Fruit fly (Drosophila melanogaster) whole organism, embryonic: ENCODE results near the gene CG5731.
A peak's percentile ranks its signal among the peaks of the same experiment; 100 is the strongest.

ENCODE experiments used
- Antp ChIP-seq: fragments of 200-800 bp; sonication (Bioruptor generic); optimal IDR thresholded peaks from 3 replicates; lab custom pipeline; 2016; ENCODE audit warnings: missing biosample characterization, missing genetic modification characterization
- BEAF-32 ChIP-seq: fragments of 200-800 bp; sonication (Bioruptor generic); optimal IDR thresholded peaks from 3 replicates; lab custom pipeline; 2017; ENCODE audit warnings: missing biosample characterization, missing genetic modification characterization, mild to moderate bottlenecking, moderate library complexity, missing genetic modification reagents
- CG11456 ChIP-seq: fragments of 200-800 bp; sonication (Bioruptor generic); IDR thresholded peaks from 3 replicates; pipeline ENCODE4 v1.3.6; 2022; ENCODE audit warnings: missing biosample characterization, missing genetic modification characterization
- CG11695 ChIP-seq: fragments of 200-800 bp; sonication (Bioruptor generic); IDR thresholded peaks from 3 replicates; pipeline ENCODE4 v1.3.6; 2022; ENCODE audit warnings: missing biosample characterization, missing genetic modification characterization
- CG12071 ChIP-seq: fragments of 200-800 bp; sonication (Bioruptor generic); optimal IDR thresholded peaks from 3 replicates; lab custom pipeline; 2018; ENCODE audit warnings: missing biosample characterization, mild to moderate bottlenecking, missing genetic modification characterization
- CG13123 ChIP-seq: fragments of 200-800 bp; sonication (Bioruptor generic); optimal IDR thresholded peaks from 2 replicates; lab custom pipeline; 2016; ENCODE audit warnings: missing biosample characterization, missing genetic modification characterization
- CG15514 ChIP-seq: fragments of 200-800 bp; sonication (Bioruptor generic); optimal IDR thresholded peaks from 3 replicates; lab custom pipeline; 2017; ENCODE audit warnings: missing biosample characterization, missing genetic modification characterization, mild to moderate bottlenecking, moderate library complexity, missing genetic modification reagents
- CG1602 ChIP-seq: fragments of 200-800 bp; sonication (Bioruptor generic); optimal IDR thresholded peaks from 3 replicates; lab custom pipeline; 2016; ENCODE audit warnings: missing biosample characterization, missing genetic modification characterization
- CG16815 ChIP-seq: fragments of 200-800 bp; sonication (Bioruptor generic); optimal IDR thresholded peaks from 3 replicates; lab custom pipeline; 2017; ENCODE audit warnings: missing biosample characterization, mild to moderate bottlenecking, missing genetic modification characterization
- CG1832 ChIP-seq: fragments of 200-800 bp; sonication (Bioruptor generic); optimal IDR thresholded peaks from 2 replicates; lab custom pipeline; 2017; ENCODE audit warnings: missing biosample characterization, mild to moderate bottlenecking, missing genetic modification characterization, inconsistent platforms
- CG2129 ChIP-seq: fragments of 200-800 bp; sonication (Bioruptor generic); IDR thresholded peaks from 2 replicates; pipeline ENCODE4 v1.3.6; 2022; ENCODE audit warnings: missing biosample characterization, missing genetic modification characterization; ENCODE audit not compliant: partially characterized antibody
- CG2875 ChIP-seq: fragments of 200-800 bp; sonication (Bioruptor generic); optimal IDR thresholded peaks from 2 replicates; lab custom pipeline; 2017; ENCODE audit warnings: missing biosample characterization, mild to moderate bottlenecking, missing genetic modification characterization, missing genetic modification reagents
- CG2889 ChIP-seq: fragments of 200-800 bp; sonication (Bioruptor generic); IDR thresholded peaks from 3 replicates; pipeline ENCODE4 v1.3.6; 2022; ENCODE audit warnings: missing biosample characterization, missing genetic modification characterization
- CG3065 ChIP-seq: fragments of 200-800 bp; sonication (Bioruptor generic); optimal IDR thresholded peaks from 2 replicates; lab custom pipeline; 2016; ENCODE audit warnings: missing biosample characterization, missing genetic modification characterization
- CG31365 ChIP-seq: fragments of 200-800 bp; sonication (Bioruptor generic); optimal IDR thresholded peaks from 2 replicates; lab custom pipeline; 2018; ENCODE audit warnings: missing biosample characterization, mild to moderate bottlenecking, missing genetic modification characterization
- CG4282 ChIP-seq: fragments of 200-800 bp; sonication (Bioruptor generic); optimal IDR thresholded peaks from 2 replicates; lab custom pipeline; 2016; ENCODE audit warnings: missing biosample characterization, missing genetic modification characterization
- CG4424 ChIP-seq: fragments of 200-800 bp; sonication (Bioruptor generic); optimal IDR thresholded peaks from 3 replicates; lab custom pipeline; 2016; ENCODE audit warnings: missing biosample characterization, missing genetic modification characterization
- CG4617 ChIP-seq: fragments of 200-800 bp; sonication (Bioruptor generic); optimal IDR thresholded peaks from 3 replicates; lab custom pipeline; 2016; ENCODE audit warnings: missing biosample characterization, missing genetic modification characterization, borderline replicate concordance
- CG4730 ChIP-seq: fragments of 200-800 bp; sonication (Bioruptor generic); IDR thresholded peaks from 2 replicates; pipeline ENCODE4 v1.3.6; 2022; ENCODE audit warnings: missing biosample characterization, missing genetic modification characterization
- CG7271 ChIP-seq: fragments of 200-800 bp; sonication (Bioruptor generic); optimal IDR thresholded peaks from 2 replicates; lab custom pipeline; 2018; ENCODE audit warnings: missing biosample characterization, mild to moderate bottlenecking, missing genetic modification characterization, moderate library complexity
- CG8359 ChIP-seq: fragments of 200-800 bp; sonication (Bioruptor generic); optimal IDR thresholded peaks from 2 replicates; lab custom pipeline; 2017; ENCODE audit warnings: missing biosample characterization, mild to moderate bottlenecking, missing genetic modification characterization, borderline replicate concordance
- CG9215 ChIP-seq: fragments of 200-800 bp; sonication (Bioruptor generic); IDR thresholded peaks from 2 replicates; pipeline ENCODE4 v1.3.6; 2022; ENCODE audit warnings: missing biosample characterization, missing genetic modification characterization
- CG9727 ChIP-seq: fragments of 200-800 bp; sonication (Bioruptor generic); optimal IDR thresholded peaks from 3 replicates; lab custom pipeline; 2017; ENCODE audit warnings: missing biosample characterization, mild to moderate bottlenecking, missing genetic modification characterization
- D19B ChIP-seq: fragments of 200-800 bp; sonication (Bioruptor generic); optimal IDR thresholded peaks from 2 replicates; lab custom pipeline; 2017; ENCODE audit warnings: missing biosample characterization, mild to moderate bottlenecking, missing genetic modification characterization
- Sox100B ChIP-seq: fragments of 200-800 bp; sonication (Bioruptor generic); optimal IDR thresholded peaks from 3 replicates; lab custom pipeline; 2018; ENCODE audit warnings: missing biosample characterization, mild to moderate bottlenecking, missing genetic modification characterization
- Spps ChIP-seq: fragments of 200-800 bp; sonication (Bioruptor generic); optimal IDR thresholded peaks from 2 replicates; lab custom pipeline; 2018; ENCODE audit warnings: missing biosample characterization, mild to moderate bottlenecking, missing genetic modification characterization
- abd-A ChIP-seq: fragments of 200-800 bp; sonication (Bioruptor generic); optimal IDR thresholded peaks from 3 replicates; lab custom pipeline; 2019; ENCODE audit warnings: missing biosample characterization, mild to moderate bottlenecking, missing genetic modification characterization, moderate library complexity
- aop ChIP-seq: fragments of 200-800 bp; sonication (Bioruptor generic); IDR thresholded peaks from 2 replicates; pipeline ENCODE4 v1.3.6; 2022; ENCODE audit warnings: missing biosample characterization, missing genetic modification characterization
- az2 ChIP-seq: fragments of 200-800 bp; sonication (Bioruptor generic); optimal IDR thresholded peaks from 3 replicates; lab custom pipeline; 2016; ENCODE audit warnings: missing biosample characterization, missing genetic modification characterization
- br ChIP-seq: fragments of >200 bp; optimal IDR thresholded peaks from 2 replicates; lab custom pipeline; 2017
- cg ChIP-seq: fragments of 200-800 bp; sonication (Bioruptor generic); optimal IDR thresholded peaks from 3 replicates; lab custom pipeline; 2019; ENCODE audit warnings: missing biosample characterization, mild to moderate bottlenecking, missing genetic modification characterization, moderate library complexity
- da ChIP-seq: fragments of 200-800 bp; sonication (Bioruptor generic); optimal IDR thresholded peaks from 2 replicates; lab custom pipeline; 2016; ENCODE audit warnings: missing biosample characterization, missing genetic modification characterization
- dan ChIP-seq: fragments of 200-800 bp; sonication (Bioruptor generic); IDR thresholded peaks from 2 replicates; pipeline ENCODE4 v1.3.6; 2022; ENCODE audit warnings: missing biosample characterization, missing genetic modification characterization
- ems ChIP-seq: fragments of 200-800 bp; sonication (Bioruptor generic); optimal IDR thresholded peaks from 3 replicates; lab custom pipeline; 2016; ENCODE audit warnings: missing biosample characterization, missing genetic modification characterization
- gce ChIP-seq: fragments of 200-800 bp; sonication (Bioruptor generic); IDR thresholded peaks from 3 replicates; pipeline ENCODE4 v1.3.6; 2022; ENCODE audit warnings: missing biosample characterization, missing genetic modification characterization
- gcm ChIP-seq: fragments of 200-800 bp; sonication (Bioruptor generic); optimal IDR thresholded peaks from 2 replicates; lab custom pipeline; 2019; ENCODE audit warnings: missing biosample characterization, mild to moderate bottlenecking, missing genetic modification characterization, moderate library complexity
- inv ChIP-seq: fragments of 200-800 bp; sonication (Bioruptor generic); IDR thresholded peaks from 2 replicates; pipeline ENCODE4 v1.3.6; 2022; ENCODE audit warnings: missing biosample characterization, missing genetic modification characterization; ENCODE audit not compliant: partially characterized antibody
- jigr1 ChIP-seq: fragments of 200-800 bp; sonication (Bioruptor generic); IDR thresholded peaks from 3 replicates; pipeline ENCODE4 v1.3.6; 2022; ENCODE audit warnings: missing biosample characterization, missing genetic modification characterization
- jumu ChIP-seq: fragments of 200-800 bp; sonication (Bioruptor generic); optimal IDR thresholded peaks from 3 replicates; lab custom pipeline; 2016; ENCODE audit warnings: missing biosample characterization, missing genetic modification characterization
- kay ChIP-seq: fragments of 200-800 bp; sonication (Bioruptor generic); optimal IDR thresholded peaks from 2 replicates; lab custom pipeline; 2016; ENCODE audit warnings: missing biosample characterization, missing genetic modification characterization
- maf-S ChIP-seq: fragments of 200-800 bp; sonication (Bioruptor generic); optimal IDR thresholded peaks from 2 replicates; lab custom pipeline; 2016; ENCODE audit warnings: missing biosample characterization, missing genetic modification characterization
- nom ChIP-seq: fragments of 200-800 bp; sonication (Bioruptor generic); optimal IDR thresholded peaks from 2 replicates; lab custom pipeline; 2017; ENCODE audit warnings: missing biosample characterization, missing genetic modification characterization, mild to moderate bottlenecking, moderate library complexity, missing genetic modification reagents
- odd ChIP-seq: fragments of 200-800 bp; sonication (Bioruptor generic); optimal IDR thresholded peaks from 2 replicates; lab custom pipeline; 2017; ENCODE audit warnings: missing biosample characterization, mild to moderate bottlenecking, missing genetic modification characterization
- pan ChIP-seq, 4 experiments: fragments of >200 bp in 3 of 4; fragments of 200-800 bp in 1 of 4; sonication (Bioruptor generic) in 1 of 4; optimal IDR thresholded peaks in 3 of 4; IDR thresholded peaks in 1 of 4; 2 replicates each; pipeline versions ENCODE4 v1.3.6 to Lab custom; 2017 to 2022; ENCODE audit warnings: missing biosample characterization in 2 of 4, missing genetic modification characterization in 2 of 4, mixed read lengths in 1 of 4
- peb ChIP-seq: fragments of 200-800 bp; sonication (Bioruptor generic); IDR thresholded peaks from 2 replicates; pipeline ENCODE4 v1.3.6; 2022; ENCODE audit warnings: missing biosample characterization, missing genetic modification characterization
- rib ChIP-seq: fragments of 200-800 bp; sonication (Bioruptor generic); IDR thresholded peaks from 2 replicates; pipeline ENCODE4 v1.3.6; 2022; ENCODE audit warnings: missing biosample characterization, missing genetic modification characterization
- schlank ChIP-seq: fragments of 200-800 bp; sonication (Bioruptor generic); optimal IDR thresholded peaks from 2 replicates; lab custom pipeline; 2018; ENCODE audit warnings: missing biosample characterization, mild to moderate bottlenecking, missing genetic modification characterization
- slp2 ChIP-seq: fragments of 200-800 bp; sonication (Bioruptor generic); optimal IDR thresholded peaks from 2 replicates; lab custom pipeline; 2016; ENCODE audit warnings: missing biosample characterization, missing genetic modification characterization
- sob ChIP-seq: fragments of 200-800 bp; sonication (Bioruptor generic); IDR thresholded peaks from 2 replicates; pipeline ENCODE4 v1.3.6; 2022; ENCODE audit warnings: missing biosample characterization, missing genetic modification characterization
- tgo ChIP-seq: fragments of 200-800 bp; sonication (Bioruptor generic); IDR thresholded peaks from 3 replicates; pipeline ENCODE4 v1.3.6; 2022; ENCODE audit warnings: missing biosample characterization, missing genetic modification characterization
- twi ChIP-seq: fragments of 200-800 bp; optimal IDR thresholded peaks from 2 replicates; lab custom pipeline; 2019; ENCODE audit warnings: missing biosample characterization, mild to moderate bottlenecking, missing genetic modification characterization, moderate library complexity
- z ChIP-seq: fragments of 200-800 bp; sonication (Bioruptor generic); IDR thresholded peaks from 3 replicates; pipeline ENCODE4 v1.3.6; 2022; ENCODE audit warnings: missing biosample characterization, missing genetic modification characterization

The CG5731 gene

DNA sequence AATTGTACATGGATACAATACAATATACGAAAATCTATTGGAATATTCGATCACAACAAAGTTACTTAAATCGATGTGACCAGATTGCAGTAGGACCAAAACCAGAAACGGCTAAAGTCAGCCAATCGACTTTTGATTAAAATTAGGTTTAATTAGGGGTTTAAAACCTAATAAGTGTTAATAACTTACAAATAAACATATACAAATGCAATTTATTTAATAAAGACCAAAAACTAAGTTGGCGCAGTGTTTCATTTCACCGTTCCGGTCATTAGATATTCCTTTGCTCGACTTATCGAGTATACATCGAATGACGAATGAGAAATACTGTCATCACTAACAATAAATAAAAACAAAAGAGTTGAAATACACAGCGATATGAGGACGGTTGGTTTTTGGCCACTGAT is 40.9 kb upstream of the CG5731 start, which contains the start of the genes bsk and CG31717 (continued):
- TF ChIP-seq gce (GFP tag; lab: Robert Waterston, UW) (no peak), CG2889 (GFP tag; lab: Robert Waterston, UW) (no peak), CG4617 (peak; percentile 76), CG1602 (GFP tag; lab: Kevin White, UChicago) (no peak), jumu (GFP tag; lab: Kevin White, UChicago) (no peak), gcm (GFP tag; lab: Kevin White, UChicago) (no peak), aop (GFP tag; lab: Robert Waterston, UW) (no peak), odd (GFP tag; lab: Kevin White, UChicago) (no peak), CG13123 (GFP tag; lab: Kevin White, UChicago) (no peak), inv (GFP tag; lab: Robert Waterston, UW) (no peak), slp2 (GFP tag; lab: Kevin White, UChicago) (no peak), CG11695 (GFP tag; lab: Robert Waterston, UW) (no peak), CG4282 (GFP tag; lab: Kevin White, UChicago) (no peak), CG16815 (GFP tag; lab: Kevin White, UChicago) (no peak), Spps (tag; lab: Kevin White, UChicago) (no peak), CG2129 (no peak), jigr1 (GFP tag; lab: Robert Waterston, UW) (no peak), nom (GFP tag; lab: Kevin White, UChicago) (peak; percentile 2), CG1832 (GFP tag; lab: Kevin White, UChicago) (no peak), cg (GFP tag; lab: Kevin White, UChicago) (no peak), dan (GFP tag; lab: Robert Waterston, UW) (no peak), BEAF-32 (GFP tag; lab: Kevin White, UChicago) (peak; percentile 77), sob (no peak), D19B (GFP tag; lab: Kevin White, UChicago) (no peak), CG31365 (tag; lab: Kevin White, UChicago) (no peak), Sox100B (GFP tag; lab: Kevin White, UChicago) (no peak), CG9215 (GFP tag; lab: Robert Waterston, UW) (no peak), tgo (GFP tag; lab: Robert Waterston, UW) (no peak), twi (no peak), ems (no peak), Antp (GFP tag; lab: Kevin White, UChicago) (no peak), kay (GFP tag; lab: Kevin White, UChicago) (peak; percentile 34), schlank (tag; lab: Kevin White, UChicago) (no peak), abd-A (no peak), CG3065 (GFP tag; lab: Kevin White, UChicago) (no peak), rib (GFP tag; lab: Robert Waterston, UW) (no peak), da (GFP tag; lab: Kevin White, UChicago) (no peak), br (no peak), CG4424 (no peak), CG11456 (GFP tag; lab: Robert Waterston, UW) (no peak), CG15514 (no peak), peb (GFP tag; lab: Robert Waterston, UW) (no peak), z (GFP tag; lab: Robert Waterston, UW) (no peak), CG9727 (GFP tag; lab: Kevin White, UChicago) (no peak), CG8359 (GFP tag; lab: Kevin White, UChicago) (no peak), CG12071 (GFP tag; lab: Kevin White, UChicago) (no peak), pan (optimal IDR thresholded peaks at IDR 0.05; lab: Kevin White, UChicago) (no peak), pan (GFP tag; optimal IDR thresholded peaks at IDR 0.05 in 1 of 2, IDR thresholded peaks at IDR 0.05 in 1 of 2) (no peak), CG7271 (tag; lab: Kevin White, UChicago) (peak; percentile 14), CG4730 (GFP tag; lab: Robert Waterston, UW) (no peak), az2 (GFP tag; lab: Kevin White, UChicago) (no peak), CG2875 (GFP tag; lab: Kevin White, UChicago) (no peak), maf-S (GFP tag; lab: Kevin White, UChicago) (no peak)
